Worm (Caenorhabditis elegans) whole organism, young adult: Measurements from ENCODE around the gene chca-1.

Experiments used
- Y56A3A.18 ChIP-seq: fragments of 200-800 bp; sonication (Bioruptor generic); IDR thresholded peaks from 2 replicates; pipeline ENCODE4 v1.3.6; 2022; ENCODE audit warnings: missing genetic modification reagents, missing genetic modification characterization, missing compliant biosample characterization
- ama-1 ChIP-seq, 3 experiments: fragments of 150-350 bp in 1 of 3; sonication (generic microtip) in 2 of 3; optimal IDR thresholded peaks; 2 replicates each; lab custom pipeline; 2014 to 2018; ENCODE audit warnings: missing biosample characterization in 2 of 3, missing genetic modification characterization in 2 of 3, missing genetic modification reagents in 2 of 3
- him-1 ChIP-seq: sonication (generic microtip); optimal IDR thresholded peaks from 2 replicates; lab custom pipeline; 2016; ENCODE audit warnings: missing genotype, missing genetic modification reagents, missing genetic modification characterization, missing compliant biosample characterization
- unc-62 ChIP-seq: fragments of 150-350 bp; optimal IDR thresholded peaks from 2 replicates; lab custom pipeline; 2014; ENCODE audit warnings: missing biosample characterization, missing genetic modification reagents, missing genetic modification characterization
- ztf-18 ChIP-seq: sonication (generic microtip); optimal IDR thresholded peaks from 2 replicates; lab custom pipeline; 2016; ENCODE audit warnings: missing genotype, mild to moderate bottlenecking, missing genetic modification characterization, missing compliant biosample characterization
- ztf-25 ChIP-seq: fragments of 200-800 bp; sonication (Bioruptor generic); IDR thresholded peaks from 2 replicates; pipeline ENCODE4 v1.3.6; 2022; ENCODE audit warnings: missing genetic modification reagents, missing genetic modification characterization, missing compliant biosample characterization

DNA sequence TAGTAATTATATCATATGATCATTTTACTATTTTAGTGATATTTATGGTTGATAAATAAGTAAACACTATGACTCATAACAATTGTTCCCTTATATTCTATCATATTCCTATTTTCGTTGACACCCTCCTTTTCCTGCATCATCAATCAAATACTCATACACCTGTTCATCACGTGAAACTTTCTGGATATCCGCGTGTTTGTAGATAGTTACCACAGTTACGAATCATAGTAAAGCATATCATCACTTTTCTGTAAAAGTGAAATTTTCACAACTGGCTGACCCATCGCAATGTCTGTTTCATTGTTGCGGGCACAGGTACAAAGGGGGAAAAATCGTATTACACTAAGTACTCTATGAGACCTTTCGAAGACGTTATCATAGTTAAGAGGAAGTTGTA, 17.3 kb upstream of the chca-1 start:
- TF ChIP-seq ztf-18 (tag; lab: Kevin White, UChicago) (no peak), Y56A3A.18 (GFP tag; lab: Robert Waterston, UW) (no peak), him-1 (tag; lab: Kevin White, UChicago) (no peak), ztf-25 (no peak), unc-62 (GFP tag; lab: Kevin White, UChicago) (no peak), ama-1 (optimal IDR thresholded peaks at IDR 0.05; lab: Kevin White, UChicago) (no peak), ama-1 (GFP tag; optimal IDR thresholded peaks at IDR 0.05; lab: Kevin White, UChicago) (no peak)
